Worm (Caenorhabditis elegans) whole organism, late embryonic: ENCODE results near the gene rexd-1.

Experiments
- ahr-1 ChIP-seq: sonication (generic microtip); optimal IDR thresholded peaks from 2 replicates; lab custom pipeline; 2016; ENCODE audit warnings: missing genetic modification characterization, missing compliant biosample characterization
- ceh-9 ChIP-seq: sonication (generic microtip); optimal IDR thresholded peaks from 2 replicates; lab custom pipeline; 2016; ENCODE audit warnings: mild to moderate bottlenecking, missing genetic modification characterization, inconsistent platforms, missing compliant biosample characterization
- che-1 ChIP-seq: sonication (generic microtip); optimal IDR thresholded peaks from 2 replicates; lab custom pipeline; 2016; ENCODE audit warnings: mild to moderate bottlenecking, missing genetic modification characterization, missing compliant biosample characterization
- dmd-4 ChIP-seq: sonication (generic microtip); optimal IDR thresholded peaks from 2 replicates; lab custom pipeline; 2016; ENCODE audit warnings: borderline replicate concordance, missing genetic modification characterization, missing compliant biosample characterization
- elt-2 ChIP-seq: sonication (generic microtip); optimal IDR thresholded peaks from 2 replicates; lab custom pipeline; 2016; ENCODE audit warnings: missing genetic modification reagents, missing genetic modification characterization, missing compliant biosample characterization
- fkh-10 ChIP-seq: fragments of 150-350 bp; optimal IDR thresholded peaks from 2 replicates; lab custom pipeline; 2014; ENCODE audit warnings: missing biosample characterization, missing genetic modification reagents, missing genetic modification characterization
- odd-2 ChIP-seq: sonication (generic microtip); optimal IDR thresholded peaks from 2 replicates; lab custom pipeline; 2017; ENCODE audit warnings: antibody characterized with exemption, mild to moderate bottlenecking, missing genetic modification characterization, missing compliant biosample characterization
- pha-4 ChIP-seq: fragments of 150-350 bp; optimal IDR thresholded peaks from 2 replicates; lab custom pipeline; 2018; ENCODE audit warnings: missing biosample characterization, missing genetic modification reagents, missing genetic modification characterization
- pqm-1 ChIP-seq: sonication (generic microtip); optimal IDR thresholded peaks from 2 replicates; lab custom pipeline; 2016; ENCODE audit warnings: missing genetic modification characterization, missing compliant biosample characterization
- pros-1 ChIP-seq: fragments of 150-350 bp; optimal IDR thresholded peaks from 2 replicates; lab custom pipeline; 2014; ENCODE audit warnings: missing biosample characterization, missing genetic modification reagents, missing genetic modification characterization
- tbx-2 ChIP-seq: sonication (generic microtip); optimal IDR thresholded peaks from 2 replicates; lab custom pipeline; 2016; ENCODE audit warnings: missing genetic modification characterization, missing compliant biosample characterization
- ttx-3 ChIP-seq: sonication (generic microtip); optimal IDR thresholded peaks from 2 replicates; lab custom pipeline; 2016; ENCODE audit warnings: missing genetic modification reagents, missing genetic modification characterization, missing compliant biosample characterization
- ztf-16 ChIP-seq: sonication (generic microtip); optimal IDR thresholded peaks from 2 replicates; lab custom pipeline; 2017; ENCODE audit warnings: missing genetic modification characterization, missing compliant biosample characterization

DNA sequence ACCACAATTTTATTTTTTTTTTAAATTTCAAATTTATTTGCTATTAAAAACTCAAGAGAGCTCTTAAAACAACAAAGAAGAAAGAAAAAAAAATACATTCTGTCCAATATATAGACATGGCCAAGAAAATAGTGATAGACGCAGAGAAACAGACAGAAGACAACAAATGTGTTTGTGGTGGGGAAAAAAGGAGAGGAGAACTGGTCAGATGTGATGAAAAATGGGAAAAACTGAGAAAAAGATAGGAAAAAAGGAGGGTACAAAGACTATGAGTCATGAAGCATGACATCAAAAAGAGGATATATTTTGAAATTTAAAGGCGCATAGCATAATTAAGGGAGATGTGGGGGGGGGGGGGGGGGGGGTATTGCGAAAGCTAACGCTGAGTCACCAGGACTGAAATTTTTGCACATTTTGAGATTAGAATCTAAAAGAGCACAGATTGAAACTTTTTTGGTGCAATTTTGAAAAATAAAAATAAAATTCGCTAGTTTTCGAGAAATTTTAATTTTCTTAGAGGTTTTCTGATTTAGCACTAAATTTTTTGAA, 15.2 kb upstream of the rexd-1 start:
- TF ChIP-seq elt-2 (tag; lab: Kevin White, UChicago) (no peak), dmd-4 (tag; lab: Kevin White, UChicago) (no peak), ztf-16 (tag; lab: Kevin White, UChicago) (no peak), ttx-3 (tag; lab: Kevin White, UChicago) (no peak), tbx-2 (tag; lab: Kevin White, UChicago) (no peak), pqm-1 (tag; lab: Kevin White, UChicago) (no peak), pha-4 (tag; lab: Kevin White, UChicago) (no peak), pros-1 (tag; lab: Kevin White, UChicago) (no peak), fkh-10 (GFP tag; lab: Kevin White, UChicago) (no peak), ahr-1 (no peak), che-1 (tag; lab: Kevin White, UChicago) (no peak), odd-2 (tag; lab: Kevin White, UChicago) (no peak), ceh-9 (tag; lab: Kevin White, UChicago) (no peak)
